Worm (Caenorhabditis elegans): ENCODE data around the gene Y46G5A.23.

DNA sequence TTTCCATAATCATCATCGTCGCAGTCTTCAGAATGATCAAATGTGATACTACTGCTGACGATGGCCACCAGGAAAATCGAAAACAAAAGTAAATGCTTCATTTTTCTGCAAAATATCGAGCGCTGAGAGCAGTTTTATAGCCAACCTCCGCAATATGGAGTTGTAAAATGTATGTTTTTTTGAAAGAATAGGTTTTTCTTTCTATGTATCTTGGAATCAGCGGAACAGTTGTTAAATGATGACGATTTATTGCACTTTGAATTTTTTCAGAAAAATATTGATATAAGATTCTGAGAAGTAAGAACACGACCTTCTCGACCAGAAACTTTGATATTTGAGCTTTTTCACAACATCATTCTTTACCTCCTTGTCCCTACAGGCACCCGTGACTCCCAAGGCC lies at the start of gene Y46G5A.23:
- TF ChIP-seq unc-42 (tag; optimal IDR thresholded peaks at IDR 0.05) (no peak), fkh-10 (GFP tag; optimal IDR thresholded peaks at IDR 0.05) (no peak), ceh-2 (tag; optimal IDR thresholded peaks at IDR 0.05) (no peak), fkh-6 (tag; optimal IDR thresholded peaks at IDR 0.05) (no peak), madf-2 (tag; optimal IDR thresholded peaks at IDR 0.05) (no peak), ceh-18 (tag; optimal IDR thresholded peaks at IDR 0.05) (no peak)
